Fruit fly (Drosophila melanogaster) whole organism: ENCODE results near the gene CG13063.

Source experiments
- CG8478 ChIP-seq: fragments of >200 bp; optimal IDR thresholded peaks from 2 replicates; lab custom pipeline; 2018; ENCODE audit warnings: inconsistent platforms
- Dll ChIP-seq: fragments of >200 bp; optimal IDR thresholded peaks from 2 replicates; lab custom pipeline; 2017
- EcR ChIP-seq, 2 experiments: fragments of >200 bp; optimal IDR thresholded peaks; 2 replicates each; lab custom pipeline; 2017; ENCODE audit warnings: missing biosample characterization in 2 of 2, missing genetic modification characterization in 2 of 2, missing genetic modification reagents in 2 of 2
- pan ChIP-seq: fragments of >200 bp; optimal IDR thresholded peaks from 2 replicates; lab custom pipeline; 2017
- psq ChIP-seq: fragments of >200 bp; optimal IDR thresholded peaks from 2 replicates; lab custom pipeline; 2017
- usp ChIP-seq: fragments of >200 bp; optimal IDR thresholded peaks from 2 replicates; lab custom pipeline; 2017; ENCODE audit warnings: missing biosample characterization, missing genetic modification characterization, mixed read lengths

- TF ChIP-seq CG8478 (lab: Kevin White, UChicago), result no peak
- no peak for TF ChIP-seq psq (lab: Kevin White, UChicago)
- TF ChIP-seq Dll (lab: Kevin White, UChicago), result no peak
- TF ChIP-seq usp, result no peak
- no peak for TF ChIP-seq EcR (GFP tag; optimal IDR thresholded peaks at IDR 0.05; lab: Kevin White, UChicago)
- TF ChIP-seq pan (lab: Kevin White, UChicago), result no peak
These were observed 47.8 kb downstream of the CG13063 start, which contains the start of gene Pdh for dm6 chr3L:16354197-16354596.
